Fruit fly (Drosophila melanogaster) Kc167 (cell line): Measurements from ENCODE around the gene CG5611.

Experiments used
- h ChIP-seq: fragments of >200 bp; optimal IDR thresholded peaks from 3 replicates; lab custom pipeline; 2018; ENCODE audit warnings: missing external identifiers
- insv ChIP-seq: fragments of >200 bp; optimal IDR thresholded peaks from 3 replicates; lab custom pipeline; 2018; ENCODE audit warnings: missing external identifiers
- psq ChIP-seq: fragments of >200 bp; optimal IDR thresholded peaks from 2 replicates; lab custom pipeline; 2017; ENCODE audit warnings: missing external identifiers
- ttk ChIP-seq: sonication (Bioruptor generic); optimal IDR thresholded peaks from 2 replicates; lab custom pipeline; 2017; ENCODE audit warnings: missing external identifiers

DNA sequence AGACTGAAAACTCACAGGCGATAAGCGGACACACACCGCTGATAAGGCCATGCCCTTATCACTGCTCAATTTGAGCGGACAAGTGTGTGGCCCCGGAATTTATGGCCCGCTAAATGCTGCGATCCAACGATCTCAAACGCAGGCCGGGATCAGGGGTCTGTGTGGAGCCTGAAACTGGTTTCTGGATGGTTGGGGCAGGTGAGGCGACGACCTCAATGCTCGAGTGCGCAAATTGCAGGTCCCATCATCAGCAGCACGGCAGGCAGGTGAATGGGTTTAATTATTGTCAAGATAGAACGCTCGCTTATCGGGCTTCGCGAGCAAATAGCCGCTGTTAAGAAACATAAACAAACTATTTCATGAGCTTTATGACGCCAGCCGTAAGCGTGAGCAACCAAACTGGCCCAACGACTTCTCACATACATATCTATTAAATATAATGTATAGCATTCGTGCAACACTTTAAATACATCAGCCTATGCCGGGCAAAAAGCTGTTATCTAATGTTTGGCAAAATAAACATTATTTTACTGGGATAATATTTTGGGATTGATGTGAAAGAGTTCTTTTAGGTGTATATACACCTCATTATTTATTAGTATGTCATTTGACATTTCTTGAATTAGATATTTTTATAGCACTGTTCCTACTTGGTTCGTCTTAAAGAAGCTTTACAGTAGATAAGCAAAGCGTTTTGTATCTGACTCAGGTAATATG is 30.2 kb downstream of the CG5611 start:
- TF ChIP-seq h: no peak
- TF ChIP-seq psq (lab: Kevin White, UChicago): no peak
- TF ChIP-seq insv (lab: Kevin White, UChicago): no peak
- no peak for TF ChIP-seq ttk (lab: Kevin White, UChicago)
